Fruit fly (Drosophila melanogaster): ENCODE data around the gene Ref1.
A peak's percentile ranks its signal among the peaks of the same experiment; 100 is the strongest.

Gene Ref1

dm6 chr3R:7081972-7082371 lies 1.8 kb upstream of the Ref1 start, which contains the start of gene Dpck (continued):
- TF ChIP-seq CG7372 (GFP tag; IDR thresholded peaks at IDR 0.05) (no peak), Dll (GFP tag; IDR thresholded peaks at IDR 0.05; ENCODE audit: partially characterized antibody) (no peak), nmo (GFP tag; optimal IDR thresholded peaks at IDR 0.05) (peak; percentile 21), Neu2 (GFP tag; optimal IDR thresholded peaks at IDR 0.05; ENCODE audit: borderline replicate concordance) (no peak), hkb (optimal IDR thresholded peaks at IDR 0.05) (no peak), hkb (GFP tag; IDR thresholded peaks at IDR 0.05) (0 out of 2 replicates have a peak, but pooled peaks have one; percentile 21), scrt (GFP tag; optimal IDR thresholded peaks at IDR 0.05) (peak; percentile 39), CG15479 (GFP tag; optimal IDR thresholded peaks at IDR 0.05) (no peak), PHDP (tag; optimal IDR thresholded peaks at IDR 0.05) (no peak), CG42726 (GFP tag; IDR thresholded peaks at IDR 0.05; ENCODE audit: partially characterized antibody) (no peak), sna (GFP tag; IDR thresholded peaks at IDR 0.05; ENCODE audit: partially characterized antibody) (no peak), Dip2 (GFP tag; IDR thresholded peaks at IDR 0.05) (no peak), phol (tag; optimal IDR thresholded peaks at IDR 0.05) (peak; percentile 41), CG5953 (GFP tag; IDR thresholded peaks at IDR 0.05) (no peak), crol (GFP tag; IDR thresholded peaks at IDR 0.05) (no peak), CG4730 (GFP tag; IDR thresholded peaks at IDR 0.05) (no peak), CG17359 (tag; optimal IDR thresholded peaks at IDR 0.05) (peak; percentile 27), z (GFP tag; IDR thresholded peaks at IDR 0.05) (no peak), CG9932 (GFP tag; IDR thresholded peaks at IDR 0.05) (peak; percentile 10; the same call in 1 of the 2 replicates), CG1529 (GFP tag; optimal IDR thresholded peaks at IDR 0.05) (no peak), Oaz (GFP tag; IDR thresholded peaks at IDR 0.05) (no peak), Doc3 (GFP tag; IDR thresholded peaks at IDR 0.05; ENCODE audit: partially characterized antibody) (no peak), CG4424 (GFP tag; optimal IDR thresholded peaks at IDR 0.05) (peak; percentile 30), zf30C (GFP tag; optimal IDR thresholded peaks at IDR 0.05) (no peak), Bteb2 (GFP tag; optimal IDR thresholded peaks at IDR 0.05) (no peak), Rfx (GFP tag; IDR thresholded peaks at IDR 0.05) (no peak), GATAe (GFP tag; conservative IDR thresholded peaks at IDR 0.05) (no peak), vfl (GFP tag; optimal IDR thresholded peaks at IDR 0.05) (no peak), Asciz (GFP tag; optimal IDR thresholded peaks at IDR 0.05) (no peak), CG18619 (GFP tag; optimal IDR thresholded peaks at IDR 0.05) (no peak), Bdp1 (GFP tag; optimal IDR thresholded peaks at IDR 0.05) (no peak), CG2875 (GFP tag; optimal IDR thresholded peaks at IDR 0.05) (no peak), Deaf1 (tag; optimal IDR thresholded peaks at IDR 0.05) (no peak), CG1832 (GFP tag; optimal IDR thresholded peaks at IDR 0.05) (no peak), C15 (GFP tag; IDR thresholded peaks at IDR 0.05) (no peak), CG10431 (GFP tag; optimal IDR thresholded peaks at IDR 0.05) (peak; percentile 16), HLHmδ (GFP tag; optimal IDR thresholded peaks at IDR 0.05) (no peak), CG17802 (tag; optimal IDR thresholded peaks at IDR 0.05) (no peak), D (optimal IDR thresholded peaks at IDR 0.05) (no peak), D (GFP tag; optimal IDR thresholded peaks at IDR 0.05) (no peak), CG12299 (tag; optimal IDR thresholded peaks at IDR 0.05) (no peak), CG7987 (GFP tag; optimal IDR thresholded peaks at IDR 0.05) (no peak), lola (GFP tag; optimal IDR thresholded peaks at IDR 0.05) (no peak), Hr39 (optimal IDR thresholded peaks at IDR 0.05) (no peak), CG1792 (GFP tag; optimal IDR thresholded peaks at IDR 0.05) (no peak), CG32772 (GFP tag; IDR thresholded peaks at IDR 0.05) (no peak), Myb (GFP tag; optimal IDR thresholded peaks at IDR 0.05) (peak; percentile 63), CG6813 (GFP tag; optimal IDR thresholded peaks at IDR 0.05) (no peak), Fer1 (GFP tag; optimal IDR thresholded peaks at IDR 0.05) (peak; percentile 36), CG16779 (GFP tag; IDR thresholded peaks at IDR 0.05) (no peak), CG7928 (GFP tag; optimal IDR thresholded peaks at IDR 0.05) (no peak), CG1647 (GFP tag; optimal IDR thresholded peaks at IDR 0.05) (no peak)

Data from whole organism, embryonic.